Fruit fly (Drosophila melanogaster) whole organism, adult: ENCODE data around the gene CG10486.

ENCODE experiments used
- CG11617 ChIP-seq: fragments of 200-800 bp; sonication (Bioruptor generic); optimal IDR thresholded peaks from 2 replicates; lab custom pipeline; 2017; ENCODE audit warnings: mild to moderate bottlenecking, missing biosample characterization, missing genetic modification reagents, missing genetic modification characterization
- CG12768 ChIP-seq: fragments of 200-800 bp; sonication (Bioruptor generic); optimal IDR thresholded peaks from 2 replicates; lab custom pipeline; 2017; ENCODE audit warnings: missing biosample characterization, missing genetic modification characterization, mild to moderate bottlenecking, moderate library complexity, missing genetic modification reagents
- CG14711 ChIP-seq: fragments of 200-800 bp; sonication (Bioruptor generic); optimal IDR thresholded peaks from 2 replicates; lab custom pipeline; 2018; ENCODE audit warnings: missing biosample characterization, mild to moderate bottlenecking, missing genetic modification characterization, moderate library complexity
- CG1620 ChIP-seq: fragments of 200-800 bp; sonication (Bioruptor generic); optimal IDR thresholded peaks from 2 replicates; lab custom pipeline; 2016; ENCODE audit warnings: missing biosample characterization, missing genetic modification characterization
- CG33017 ChIP-seq: fragments of 200-800 bp; sonication (Bioruptor generic); optimal IDR thresholded peaks from 2 replicates; lab custom pipeline; 2018; ENCODE audit warnings: missing biosample characterization, mild to moderate bottlenecking, missing genetic modification characterization, moderate library complexity
- CG5204 ChIP-seq: fragments of 200-800 bp; sonication (Bioruptor generic); optimal IDR thresholded peaks from 2 replicates; lab custom pipeline; 2016; ENCODE audit warnings: missing biosample characterization, missing genetic modification characterization
- CG7045 ChIP-seq: fragments of 200-800 bp; sonication (Bioruptor generic); optimal IDR thresholded peaks from 2 replicates; lab custom pipeline; 2017; ENCODE audit warnings: missing biosample characterization, mild to moderate bottlenecking, missing genetic modification characterization
- CG7101 ChIP-seq: fragments of 200-800 bp; sonication (Bioruptor generic); optimal IDR thresholded peaks from 2 replicates; lab custom pipeline; 2018; ENCODE audit warnings: missing biosample characterization, mild to moderate bottlenecking, missing genetic modification characterization, moderate library complexity
- Clk ChIP-seq: fragments of 200-800 bp; sonication (Bioruptor generic); optimal IDR thresholded peaks from 2 replicates; lab custom pipeline; 2017; ENCODE audit warnings: missing biosample characterization, missing genetic modification characterization
- Crg-1 ChIP-seq: fragments of 200-800 bp; sonication (Bioruptor generic); optimal IDR thresholded peaks from 2 replicates; lab custom pipeline; 2016; ENCODE audit warnings: missing biosample characterization, missing genetic modification characterization
- Hr96 ChIP-seq: fragments of 200-800 bp; sonication (Bioruptor generic); optimal IDR thresholded peaks from 2 replicates; lab custom pipeline; 2016; ENCODE audit warnings: missing biosample characterization, missing genetic modification characterization
- Mnt ChIP-seq: fragments of 200-800 bp; sonication (Bioruptor generic); optimal IDR thresholded peaks from 2 replicates; lab custom pipeline; 2016; ENCODE audit warnings: missing biosample characterization, mild to moderate bottlenecking, missing genetic modification characterization
- bab1 ChIP-seq: fragments of 200-800 bp; sonication (Bioruptor generic); optimal IDR thresholded peaks from 3 replicates; lab custom pipeline; 2019; ENCODE audit warnings: missing biosample characterization, mild to moderate bottlenecking, missing genetic modification characterization, moderate library complexity
- cic ChIP-seq: fragments of 200-800 bp; sonication (Bioruptor generic); optimal IDR thresholded peaks from 2 replicates; lab custom pipeline; 2017; ENCODE audit warnings: missing biosample characterization, mild to moderate bottlenecking, missing genetic modification characterization, moderate library complexity
- cnc ChIP-seq, 2 experiments: fragments of >200 bp; optimal IDR thresholded peaks; 2 replicates each; lab custom pipeline; 2017
- kay ChIP-seq: fragments of 200-800 bp; sonication (Bioruptor generic); peaks from one replicate; lab custom pipeline; 2016; ENCODE audit warnings: missing biosample characterization, missing genetic modification characterization, borderline replicate concordance
- ovo ChIP-seq: fragments of 200-800 bp; sonication (Bioruptor generic); optimal IDR thresholded peaks from 2 replicates; lab custom pipeline; 2016; ENCODE audit warnings: missing biosample characterization, missing genetic modification characterization
- pad ChIP-seq: fragments of 200-800 bp; sonication (Bioruptor generic); optimal IDR thresholded peaks from 3 replicates; lab custom pipeline; 2017; ENCODE audit warnings: missing biosample characterization, missing genetic modification characterization, mild to moderate bottlenecking, moderate library complexity, missing genetic modification reagents
- tj ChIP-seq: fragments of 200-800 bp; sonication (Bioruptor generic); optimal IDR thresholded peaks from 3 replicates; lab custom pipeline; 2017; ENCODE audit warnings: missing biosample characterization, mild to moderate bottlenecking, missing genetic modification characterization, moderate library complexity
- toe ChIP-seq: fragments of 200-800 bp; sonication (Bioruptor generic); optimal IDR thresholded peaks from 2 replicates; lab custom pipeline; 2016; ENCODE audit warnings: missing biosample characterization, missing genetic modification characterization

The CG10486 gene

DNA sequence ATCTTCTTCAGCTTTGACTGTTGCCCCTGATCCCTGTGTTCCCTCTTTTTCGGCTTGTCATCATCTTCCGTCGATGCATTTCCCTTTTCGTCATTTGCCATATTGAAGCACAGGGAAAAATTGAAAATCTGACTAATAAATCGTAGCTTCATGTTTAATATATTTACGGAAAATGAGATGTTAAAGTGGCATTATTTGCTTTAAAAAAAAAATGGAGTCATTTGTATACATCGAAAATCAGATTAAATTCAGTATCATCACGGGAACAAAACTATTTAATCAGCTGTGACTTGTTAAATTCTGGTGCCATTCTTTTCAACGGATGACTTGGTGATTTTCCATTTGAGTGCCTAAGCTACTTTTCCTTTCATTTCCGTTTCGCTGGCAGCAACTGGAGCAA is at the start of gene CG10486:
CG10486 (minus strand) TSS at position 101 of the 400 bp plus-strand sequence.
- no peak for TF ChIP-seq Clk (GFP tag; lab: Kevin White, UChicago)
- no peak for TF ChIP-seq Hr96 (GFP tag; lab: Kevin White, UChicago)
- TF ChIP-seq Crg-1 (GFP tag; lab: Kevin White, UChicago), result no peak
- no peak for TF ChIP-seq ovo (GFP tag; lab: Kevin White, UChicago)
- TF ChIP-seq kay (GFP tag; lab: Kevin White, UChicago), result no peak
- no peak for TF ChIP-seq CG7101 (tag; lab: Kevin White, UChicago)

DNA sequence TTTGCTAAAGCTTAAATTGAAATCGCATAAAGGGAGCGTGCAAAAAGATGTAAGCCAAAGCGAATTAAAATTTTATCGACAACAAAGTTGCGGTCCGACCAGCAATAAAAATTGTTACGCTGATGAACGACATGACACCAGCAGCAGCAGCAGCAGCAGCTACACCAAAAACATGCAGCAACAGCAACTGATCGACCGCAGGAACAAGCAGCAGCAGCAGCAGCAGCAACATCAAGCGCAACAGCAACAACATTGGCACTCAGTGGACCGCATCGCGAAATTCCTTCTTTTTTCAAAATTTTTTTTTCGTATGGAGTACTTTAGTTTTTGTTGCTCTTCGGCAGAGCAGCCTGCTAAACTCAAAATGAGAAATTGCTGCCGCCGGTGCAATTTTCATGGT is 48.4 kb upstream of the CG10486 start:
- TF ChIP-seq cnc (optimal IDR thresholded peaks at IDR 0.05; lab: Kevin White, UChicago) (no peak), ovo (GFP tag; lab: Kevin White, UChicago) (no peak), CG11617 (GFP tag; lab: Kevin White, UChicago) (no peak), Mnt (GFP tag; lab: Kevin White, UChicago) (no peak), CG5204 (GFP tag; lab: Kevin White, UChicago) (no peak), bab1 (GFP tag; lab: Kevin White, UChicago) (no peak), CG12768 (GFP tag; lab: Kevin White, UChicago) (no peak), CG33017 (tag; lab: Kevin White, UChicago) (no peak), pad (GFP tag; lab: Kevin White, UChicago) (no peak), CG1620 (GFP tag; lab: Kevin White, UChicago) (no peak), Hr96 (GFP tag; lab: Kevin White, UChicago) (no peak), Clk (GFP tag; lab: Kevin White, UChicago) (no peak), CG7045 (GFP tag; lab: Kevin White, UChicago) (no peak), cic (GFP tag; lab: Kevin White, UChicago) (no peak), CG7101 (tag; lab: Kevin White, UChicago) (no peak), CG14711 (tag; lab: Kevin White, UChicago) (no peak), toe (no peak), tj (GFP tag; lab: Kevin White, UChicago) (no peak), kay (GFP tag; lab: Kevin White, UChicago) (no peak), Crg-1 (GFP tag; lab: Kevin White, UChicago) (no peak)

DNA sequence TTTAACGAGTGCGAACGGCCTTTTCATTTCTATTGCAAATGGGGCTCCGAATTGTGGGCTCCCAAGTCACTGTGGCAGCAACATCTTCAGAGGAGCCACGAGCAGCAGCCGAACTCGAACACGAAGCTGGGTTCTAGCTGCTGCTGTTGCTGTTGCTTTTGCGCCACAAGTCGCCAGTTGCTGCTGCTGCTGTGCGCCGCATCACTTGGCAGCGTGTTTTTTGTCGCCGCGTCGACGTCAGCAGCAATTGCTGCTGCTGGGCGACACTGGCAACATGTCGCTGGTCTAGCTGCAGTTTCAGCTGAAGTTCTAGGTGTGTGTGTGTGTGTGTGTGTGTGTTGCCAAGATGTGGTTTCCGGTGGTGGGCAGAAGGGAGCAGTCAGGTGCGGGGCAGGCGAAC is 46.0 kb upstream of the CG10486 start:
- TF ChIP-seq CG12768 (GFP tag; lab: Kevin White, UChicago) (no peak), CG1620 (GFP tag; lab: Kevin White, UChicago) (no peak), CG11617 (GFP tag; lab: Kevin White, UChicago) (no peak), Crg-1 (GFP tag; lab: Kevin White, UChicago) (no peak), Hr96 (GFP tag; lab: Kevin White, UChicago) (no peak), CG33017 (tag; lab: Kevin White, UChicago) (no peak), pad (GFP tag; lab: Kevin White, UChicago) (no peak), kay (GFP tag; lab: Kevin White, UChicago) (no peak), Clk (GFP tag; lab: Kevin White, UChicago) (no peak), Mnt (GFP tag; lab: Kevin White, UChicago) (no peak), CG7101 (tag; lab: Kevin White, UChicago) (no peak), CG7045 (GFP tag; lab: Kevin White, UChicago) (no peak), tj (GFP tag; lab: Kevin White, UChicago) (no peak)

DNA sequence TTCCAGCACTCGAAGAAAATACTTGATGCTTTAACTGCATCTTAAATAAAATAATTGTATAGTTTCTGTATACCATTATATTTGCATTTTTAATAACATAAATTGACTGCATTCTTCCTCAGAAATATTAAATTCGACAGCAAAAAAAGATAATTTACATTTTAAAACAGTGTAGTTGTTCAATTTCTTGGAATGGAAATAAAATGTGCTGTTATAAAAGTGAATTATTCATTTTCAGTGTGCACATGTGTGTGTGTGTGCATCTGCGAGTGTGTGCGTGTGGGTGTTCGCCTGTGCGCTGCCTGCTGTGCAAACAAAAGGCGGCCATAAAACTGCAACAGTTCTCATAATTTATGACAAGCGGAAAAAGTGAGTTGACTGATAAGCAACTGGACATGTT is 45.6 kb upstream of the CG10486 start:
- TF ChIP-seq kay (GFP tag; lab: Kevin White, UChicago) (no peak), CG7045 (GFP tag; lab: Kevin White, UChicago) (no peak), CG11617 (GFP tag; lab: Kevin White, UChicago) (no peak), cnc (optimal IDR thresholded peaks at IDR 0.05; lab: Kevin White, UChicago) (no peak), Hr96 (GFP tag; lab: Kevin White, UChicago) (no peak), Clk (GFP tag; lab: Kevin White, UChicago) (no peak), cic (GFP tag; lab: Kevin White, UChicago) (no peak), CG5204 (GFP tag; lab: Kevin White, UChicago) (no peak), ovo (GFP tag; lab: Kevin White, UChicago) (no peak), CG1620 (GFP tag; lab: Kevin White, UChicago) (no peak), tj (GFP tag; lab: Kevin White, UChicago) (no peak), toe (no peak), CG14711 (tag; lab: Kevin White, UChicago) (no peak), CG33017 (tag; lab: Kevin White, UChicago) (no peak), Crg-1 (GFP tag; lab: Kevin White, UChicago) (no peak)

DNA sequence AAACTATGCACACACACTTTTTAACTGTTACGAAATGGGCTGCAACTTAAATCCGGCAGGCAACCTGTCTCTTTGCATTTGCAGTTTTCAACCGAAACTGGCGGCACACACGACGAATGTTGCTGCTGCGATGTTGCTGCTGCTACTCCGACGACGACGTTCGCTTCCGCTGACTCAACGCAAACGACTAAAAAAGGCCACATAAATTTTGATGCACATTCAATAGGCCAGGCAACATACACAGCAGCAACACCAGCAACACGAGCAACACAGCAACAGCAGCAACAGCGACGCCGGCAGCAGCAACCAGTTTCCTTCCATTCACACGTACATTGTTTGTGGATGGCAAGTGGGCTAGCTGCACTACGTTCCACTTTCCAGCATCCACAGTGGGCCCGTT is 44.0 kb upstream of the CG10486 start, which contains the start of gene Egfrap:
Egfrap (minus strand) TSS at position 192 of the 400 bp plus-strand sequence.
- TF ChIP-seq CG7101 (tag; lab: Kevin White, UChicago) (no peak), CG1620 (GFP tag; lab: Kevin White, UChicago) (no peak), kay (GFP tag; lab: Kevin White, UChicago) (no peak), CG12768 (GFP tag; lab: Kevin White, UChicago) (no peak), Hr96 (GFP tag; lab: Kevin White, UChicago) (no peak), cnc (optimal IDR thresholded peaks at IDR 0.05; lab: Kevin White, UChicago) (no peak), Clk (GFP tag; lab: Kevin White, UChicago) (no peak), CG5204 (GFP tag; lab: Kevin White, UChicago) (no peak), cic (GFP tag; lab: Kevin White, UChicago) (no peak), pad (GFP tag; lab: Kevin White, UChicago) (no peak), Crg-1 (GFP tag; lab: Kevin White, UChicago) (no peak), CG7045 (GFP tag; lab: Kevin White, UChicago) (no peak)
